Fruit fly (Drosophila melanogaster): ENCODE data around the gene Gr93c.

Gene Gr93c

dm6 chr3R:21822562-21822933 is 22.5 kb downstream of the Gr93c start, which contains the start of gene CASK (continued):
- TF ChIP-seq fd102C (GFP tag; optimal IDR thresholded peaks at IDR 0.05) (no peak), CG7556 (GFP tag; optimal IDR thresholded peaks at IDR 0.05) (no peak), CG13775 (GFP tag; optimal IDR thresholded peaks at IDR 0.05) (no peak), crp (GFP tag; optimal IDR thresholded peaks at IDR 0.05) (no peak), zen2 (GFP tag; IDR thresholded peaks at IDR 0.05; ENCODE audit: partially characterized antibody) (no peak), jumu (GFP tag; optimal IDR thresholded peaks at IDR 0.05) (no peak), CG10565 (GFP tag; optimal IDR thresholded peaks at IDR 0.05) (no peak), CG34422 (GFP tag; IDR thresholded peaks at IDR 0.05) (no peak), CG11093 (GFP tag; IDR thresholded peaks at IDR 0.05) (no peak), Chrac-16 (GFP tag; optimal IDR thresholded peaks at IDR 0.05) (no peak), CrebB (tag; optimal IDR thresholded peaks at IDR 0.05) (no peak), sd (tag; optimal IDR thresholded peaks at IDR 0.05) (peak; percentile 63), phol (tag; optimal IDR thresholded peaks at IDR 0.05) (peak; percentile 15), CG1647 (GFP tag; optimal IDR thresholded peaks at IDR 0.05) (no peak), NfI (GFP tag; optimal IDR thresholded peaks at IDR 0.05) (no peak), cwo (GFP tag; optimal IDR thresholded peaks at IDR 0.05) (no peak), ranshi (GFP tag; IDR thresholded peaks at IDR 0.05) (no peak), Six4 (GFP tag; optimal IDR thresholded peaks at IDR 0.05) (no peak), Spps (tag; optimal IDR thresholded peaks at IDR 0.05) (no peak), CG7357 (GFP tag; IDR thresholded peaks at IDR 0.05) (no peak), sc (optimal IDR thresholded peaks at IDR 0.05) (no peak), sc (GFP tag; optimal IDR thresholded peaks at IDR 0.05) (no peak), seq (GFP tag; IDR thresholded peaks at IDR 0.05) (no peak), trh (GFP tag; optimal IDR thresholded peaks at IDR 0.05) (no peak), CG2875 (GFP tag; optimal IDR thresholded peaks at IDR 0.05) (no peak), peb (GFP tag; IDR thresholded peaks at IDR 0.05) (no peak), sqz (GFP tag; optimal IDR thresholded peaks at IDR 0.05) (no peak), cg (GFP tag; optimal IDR thresholded peaks at IDR 0.05) (peak; percentile 67), p53 (GFP tag; optimal IDR thresholded peaks at IDR 0.05) (no peak), ftz-f1 (GFP tag; optimal IDR thresholded peaks at IDR 0.05) (no peak), dan (GFP tag; IDR thresholded peaks at IDR 0.05) (no peak), mam (GFP tag; optimal IDR thresholded peaks at IDR 0.05) (peak; percentile 0), HmgZ (tag; optimal IDR thresholded peaks at IDR 0.05) (no peak), B-H2 (GFP tag; optimal IDR thresholded peaks at IDR 0.05) (no peak), fd3F (GFP tag; optimal IDR thresholded peaks at IDR 0.05) (no peak), CG6813 (GFP tag; optimal IDR thresholded peaks at IDR 0.05) (no peak), CG12391 (tag; optimal IDR thresholded peaks at IDR 0.05) (peak; percentile 30), CG11247 (GFP tag; IDR thresholded peaks at IDR 0.05) (no peak), hkb (optimal IDR thresholded peaks at IDR 0.05) (peak; percentile 57), hkb (GFP tag; IDR thresholded peaks at IDR 0.05) (no peak), CG12659 (GFP tag; optimal IDR thresholded peaks at IDR 0.05) (peak; percentile 43), CG15269 (tag; optimal IDR thresholded peaks at IDR 0.05) (no peak), tup (GFP tag; optimal IDR thresholded peaks at IDR 0.05) (no peak), Mrtf (GFP tag; IDR thresholded peaks at IDR 0.05) (no peak), vnd (GFP tag; IDR thresholded peaks at IDR 0.05; ENCODE audit: partially characterized antibody) (no peak), CG5180 (GFP tag; optimal IDR thresholded peaks at IDR 0.05) (no peak), slbo (GFP tag; IDR thresholded peaks at IDR 0.05) (0 out of 2 replicates have a peak, but pooled peaks have one; percentile 9), ab (GFP tag; optimal IDR thresholded peaks at IDR 0.05) (no peak), al (GFP tag; IDR thresholded peaks at IDR 0.05) (no peak), Dbx (GFP tag; IDR thresholded peaks at IDR 0.05) (no peak), CG17912 (GFP tag; optimal IDR thresholded peaks at IDR 0.05) (no peak), CG17361 (GFP tag; IDR thresholded peaks at IDR 0.05) (peak; percentile 16; the same call in 1 of the 3 replicates)

Data from whole organism, embryonic.